Worm (Caenorhabditis elegans) whole organism, dauer: ENCODE data around the gene frpr-17.

Source experiments
- unc-62 ChIP-seq: sonication (generic microtip); optimal IDR thresholded peaks from 2 replicates; lab custom pipeline; 2017; ENCODE audit warnings: missing biosample characterization, missing genetic modification reagents, missing genetic modification characterization

Gene frpr-17

DNA sequence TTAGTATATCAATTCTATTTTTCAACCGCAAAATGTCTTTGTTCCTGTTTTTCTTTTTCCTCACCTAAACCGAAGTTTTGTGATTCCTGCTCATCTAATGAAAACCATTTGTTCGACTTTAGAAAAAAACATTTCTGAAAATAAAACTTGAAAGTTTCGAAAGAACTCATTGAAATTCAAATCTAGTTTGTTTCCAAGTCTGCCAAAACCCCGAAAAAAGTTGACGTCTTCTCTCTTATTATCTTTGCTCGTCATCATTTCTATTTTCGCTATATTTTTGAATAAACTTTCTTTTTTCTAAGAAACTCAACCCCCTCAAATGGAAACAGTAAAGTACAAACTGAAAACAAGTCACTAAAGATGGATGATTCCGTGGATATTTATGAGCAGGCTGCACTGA is at the start of gene frpr-17:
Gene frpr-17 (plus strand): TSS at position 301 of the 400 bp plus-strand sequence.
- TF ChIP-seq unc-62 (GFP tag; lab: Kevin White, UChicago), result no peak

DNA sequence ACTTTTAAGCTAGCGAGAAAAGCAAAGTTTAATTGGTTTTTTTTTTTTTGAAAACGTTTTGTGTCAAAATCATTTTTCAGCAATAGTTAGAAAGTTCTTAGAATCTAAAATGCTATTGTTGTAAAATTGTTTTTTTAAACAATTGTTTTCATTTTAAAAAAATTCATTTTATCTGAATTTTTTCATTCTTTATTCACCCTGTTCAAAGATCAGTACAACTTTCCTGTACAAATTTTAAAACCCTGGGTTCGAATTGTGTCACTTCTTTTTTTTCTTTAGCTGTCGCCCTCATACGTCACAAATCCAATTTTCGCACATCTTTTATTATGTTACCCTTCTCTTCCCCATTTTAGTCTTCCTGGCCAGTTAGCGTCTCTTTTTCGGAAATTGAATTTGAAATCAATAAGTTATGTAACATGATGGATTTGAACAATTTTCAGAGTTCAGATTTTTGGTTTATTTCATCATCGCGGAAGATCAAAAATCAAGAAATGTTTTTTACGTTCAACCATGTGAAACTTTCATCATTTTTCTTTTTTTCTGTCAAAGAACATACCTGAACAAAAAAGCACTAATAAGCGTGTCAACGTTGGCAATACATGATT is 49.1 kb upstream of the frpr-17 start:
- TF ChIP-seq unc-62 (GFP tag; lab: Kevin White, UChicago), result no peak

DNA sequence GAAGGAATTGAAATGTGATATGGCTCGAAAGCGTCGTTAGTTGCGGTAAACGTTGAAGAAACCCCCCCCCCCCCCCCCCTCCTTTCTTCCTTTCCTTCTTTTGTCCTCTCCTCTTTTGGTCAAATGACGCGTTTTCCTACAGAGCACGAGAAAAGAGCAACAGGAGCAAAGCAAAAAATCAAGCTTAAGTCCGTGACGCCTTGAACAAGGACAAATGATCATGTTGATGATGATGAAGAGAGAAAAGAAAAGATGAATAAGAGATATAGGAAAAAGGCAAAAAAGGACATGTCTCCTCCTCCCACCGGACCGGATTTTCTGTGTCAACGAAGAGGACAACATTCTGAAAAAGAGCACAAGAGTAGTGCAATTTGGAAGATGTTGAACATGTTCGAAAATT is 46.3 kb upstream of the frpr-17 start:
- TF ChIP-seq unc-62 (GFP tag; lab: Kevin White, UChicago), result no peak

DNA sequence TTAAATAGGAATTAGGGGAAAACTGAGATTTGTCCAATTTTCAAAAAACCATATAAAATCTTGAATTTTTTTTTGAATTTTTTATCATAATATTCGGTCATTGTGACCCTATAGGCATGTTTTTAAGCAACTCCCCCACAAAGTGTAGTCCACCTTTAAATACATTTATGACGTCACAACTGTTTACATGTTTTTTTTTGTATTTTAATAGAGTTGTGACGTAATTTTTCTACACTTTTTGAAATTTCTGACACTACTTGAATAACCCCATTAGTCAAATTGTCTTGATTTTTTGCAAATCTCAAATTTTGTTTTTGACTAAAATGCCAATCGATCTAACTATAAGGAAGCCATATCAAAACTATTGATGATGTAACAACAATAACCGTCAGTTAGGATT is 39.8 kb upstream of the frpr-17 start:
- no peak for TF ChIP-seq unc-62 (GFP tag; lab: Kevin White, UChicago)

DNA sequence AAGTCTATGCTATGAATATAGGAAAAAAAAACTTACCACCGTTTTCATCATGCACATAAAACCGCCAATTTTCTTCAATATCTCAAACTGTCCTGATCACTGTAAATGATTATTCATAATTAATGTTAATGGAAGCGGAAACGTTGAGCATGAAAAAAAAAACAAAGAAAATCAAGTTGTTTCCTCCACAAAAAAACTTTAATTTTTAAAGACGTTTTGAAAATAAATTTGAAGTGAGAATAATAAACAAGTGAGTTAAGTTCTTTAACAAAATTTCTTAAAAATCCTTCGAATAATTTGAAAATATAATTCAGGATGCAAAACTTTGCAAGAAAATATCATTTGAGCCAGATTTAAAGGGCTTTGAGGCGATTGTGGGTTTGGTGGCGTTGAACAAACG is 35.6 kb upstream of the frpr-17 start, which contains the start of gene irk-3:
Gene irk-3 (minus strand): TSS at position 101 of the 400 bp plus-strand sequence.
- no peak for TF ChIP-seq unc-62 (GFP tag; lab: Kevin White, UChicago)

DNA sequence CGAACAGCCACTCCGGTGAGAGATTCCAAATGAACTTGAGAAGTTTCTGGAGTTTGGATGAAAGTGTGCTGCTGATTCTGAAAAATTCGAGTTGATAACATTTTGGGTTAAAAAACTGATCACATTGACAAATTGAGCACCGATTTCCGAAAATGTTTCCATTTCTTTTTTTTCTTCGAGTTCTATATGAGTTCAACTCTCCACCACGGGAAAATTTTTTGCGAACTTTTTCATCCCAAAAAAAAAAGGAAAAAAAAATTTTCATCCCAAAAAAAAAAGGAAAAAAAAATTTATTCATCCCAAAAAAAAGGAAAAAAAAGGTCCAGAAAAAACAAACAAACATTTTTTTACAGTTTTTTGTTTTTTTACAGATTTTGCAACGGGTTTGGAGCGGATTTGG is 28.7 kb upstream of the frpr-17 start, which contains the start of gene Y60A9A.1:
Gene Y60A9A.1 (minus strand): TSS at position 101 of the 400 bp plus-strand sequence.
- no peak for TF ChIP-seq unc-62 (GFP tag; lab: Kevin White, UChicago)

- TF ChIP-seq unc-62 (GFP tag; lab: Kevin White, UChicago), result no peak
Measured at ce11 chrX:14382951-14383350, 23.0 kb upstream of the frpr-17 start, which contains the start of gene Y60A9.3. Gene Y60A9.3, plus strand, starts transcription at chrX:14383251.

DNA sequence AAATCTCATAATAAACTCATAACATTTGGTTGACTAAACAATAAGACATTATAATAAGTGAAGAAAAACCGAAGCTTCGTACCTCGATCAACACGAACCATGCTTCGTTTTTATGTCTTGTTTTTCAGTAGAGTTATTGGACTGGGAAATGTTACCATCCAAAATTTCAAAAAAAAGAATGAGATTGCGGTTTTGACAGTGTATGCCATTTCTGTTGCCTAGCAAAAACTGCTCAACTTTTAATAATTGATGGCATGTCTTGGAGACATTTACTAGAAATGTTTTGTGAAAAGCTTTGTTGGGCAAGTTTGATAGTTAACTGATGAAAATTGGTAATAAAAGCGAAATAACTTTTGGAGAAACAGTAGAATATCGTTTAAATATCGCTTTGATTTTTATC is 10.7 kb upstream of the frpr-17 start, which contains the start of gene Y60A9.1:
Gene Y60A9.1 (minus strand): TSS at position 101 of the 400 bp plus-strand sequence.
- no peak for TF ChIP-seq unc-62 (GFP tag; lab: Kevin White, UChicago)

- TF ChIP-seq unc-62 (GFP tag; lab: Kevin White, UChicago), result no peak
Measured at ce11 chrX:14399035-14399434, 6.9 kb upstream of the frpr-17 start.

DNA sequence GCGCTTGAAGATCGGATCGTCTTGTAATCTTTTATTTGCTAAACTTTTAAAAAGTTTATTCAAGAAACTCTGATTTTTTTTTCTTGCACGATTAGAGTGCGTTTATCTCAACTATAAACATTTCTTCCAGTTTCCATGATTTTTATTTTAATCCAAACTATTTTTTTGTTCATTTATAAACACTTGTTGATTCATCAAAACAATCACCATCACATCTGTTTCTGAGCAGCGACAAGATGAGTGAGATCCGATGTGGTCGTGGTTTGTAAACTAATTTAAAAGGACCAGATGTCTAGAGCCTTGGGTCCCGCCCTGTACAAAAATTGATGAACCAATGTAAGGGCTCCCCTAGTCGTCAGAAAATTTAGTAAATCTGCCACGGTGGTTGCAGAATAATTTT is 4.7 kb upstream of the frpr-17 start:
- no peak for TF ChIP-seq unc-62 (GFP tag; lab: Kevin White, UChicago)

ce11 chrX:14412774-14413173 is 6.9 kb downstream of the frpr-17 start, which contains the start of gene fbxa-179:
Gene fbxa-179, minus strand, starts transcription at chrX:14412874.
- TF ChIP-seq unc-62 (GFP tag; lab: Kevin White, UChicago), result no peak

DNA sequence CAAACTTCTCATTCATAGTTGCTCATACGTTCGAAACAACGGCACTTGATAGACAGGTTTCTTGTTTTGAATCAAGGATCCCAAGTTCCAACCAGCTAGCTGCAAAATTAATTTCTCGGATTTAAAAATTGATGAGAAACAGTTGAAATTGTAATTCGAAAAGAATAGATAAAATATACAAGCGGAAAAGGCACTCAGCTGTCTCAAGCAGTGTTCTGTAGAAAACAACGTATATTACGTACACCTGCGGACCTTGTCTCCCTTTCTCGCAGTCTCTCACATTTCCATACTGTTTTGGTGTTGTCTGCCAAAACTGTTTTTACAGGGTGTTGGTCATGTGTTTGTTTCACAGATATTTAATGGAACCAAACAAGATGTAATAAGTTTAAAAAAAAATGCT is 9.7 kb downstream of the frpr-17 start, which contains the start of gene F23D12.10:
Gene F23D12.10 (minus strand): TSS at position 101 of the 400 bp plus-strand sequence.
- TF ChIP-seq unc-62 (GFP tag; lab: Kevin White, UChicago), result no peak

DNA sequence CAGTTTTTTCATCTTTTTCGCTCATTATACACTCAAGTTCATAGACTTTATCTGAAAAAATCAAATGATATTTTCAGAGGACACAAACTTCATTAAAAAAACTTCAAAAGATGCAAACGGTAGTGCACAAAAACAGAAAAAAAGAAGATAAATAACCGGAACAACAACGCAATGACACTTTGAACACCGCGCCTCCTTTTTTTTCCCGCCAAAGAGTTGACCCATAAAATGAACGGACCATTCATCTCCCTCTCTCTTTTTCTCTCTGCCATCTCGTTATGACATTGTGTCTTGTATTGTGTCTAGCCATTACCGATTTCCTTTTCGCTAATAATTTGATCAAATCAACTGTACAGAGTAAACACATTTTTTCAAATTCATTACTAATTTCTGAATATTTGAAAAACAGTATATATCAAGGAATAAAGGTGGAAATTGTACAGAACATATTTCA is 15.6 kb downstream of the frpr-17 start, which contains the start of gene F23D12.2:
Gene F23D12.2 (minus strand): TSS at position 51 of the 454 bp plus-strand sequence.
- TF ChIP-seq unc-62 (GFP tag; lab: Kevin White, UChicago), result no peak

DNA sequence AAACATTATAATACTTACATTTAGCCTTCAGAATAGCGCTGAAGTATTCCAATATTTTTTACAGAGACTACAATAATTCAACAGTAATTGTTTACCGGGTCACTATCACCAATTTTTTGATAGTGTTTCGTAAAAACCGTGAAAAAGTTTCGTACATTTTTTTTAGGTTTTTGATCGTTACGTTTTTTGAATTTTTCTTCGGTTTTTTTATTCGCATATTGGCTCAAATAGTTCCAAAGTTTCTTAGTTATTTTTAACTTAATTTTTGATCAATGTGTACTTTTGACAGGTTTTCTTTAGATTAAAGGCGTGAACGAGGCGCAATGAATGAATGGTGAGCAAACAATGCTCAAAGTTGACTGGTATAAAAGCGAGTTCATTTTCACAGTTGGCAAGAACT is 17.2 kb downstream of the frpr-17 start, which contains the start of gene fipr-3:
Gene fipr-3 (plus strand): TSS at position 301 of the 400 bp plus-strand sequence.
- no peak for TF ChIP-seq unc-62 (GFP tag; lab: Kevin White, UChicago)

DNA sequence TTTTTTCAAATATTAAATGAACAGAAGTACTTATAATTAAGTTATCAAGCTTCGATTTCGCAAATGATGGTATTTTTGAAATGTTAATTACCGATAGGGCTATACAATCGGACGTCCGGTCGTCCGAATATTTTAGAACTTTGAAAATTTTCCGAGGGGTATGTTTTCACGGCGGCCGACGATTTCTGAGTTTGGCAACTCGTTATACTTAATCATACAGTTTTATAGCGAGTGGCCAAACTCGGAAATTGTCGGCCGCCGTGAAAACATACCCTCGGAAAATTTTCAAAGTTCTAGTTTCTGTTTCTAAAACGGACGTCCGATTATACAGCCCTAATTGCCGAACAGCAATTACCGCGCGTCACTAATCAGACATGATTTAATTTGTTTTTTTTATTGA is 18.3 kb downstream of the frpr-17 start:
- TF ChIP-seq unc-62 (GFP tag; lab: Kevin White, UChicago), result no peak

ce11 chrX:14424673-14425072 is 18.8 kb downstream of the frpr-17 start, which contains the start of gene F23D12.11:
Gene F23D12.11, minus strand, starts transcription at chrX:14424751.
- TF ChIP-seq unc-62 (GFP tag; lab: Kevin White, UChicago), result no peak

DNA sequence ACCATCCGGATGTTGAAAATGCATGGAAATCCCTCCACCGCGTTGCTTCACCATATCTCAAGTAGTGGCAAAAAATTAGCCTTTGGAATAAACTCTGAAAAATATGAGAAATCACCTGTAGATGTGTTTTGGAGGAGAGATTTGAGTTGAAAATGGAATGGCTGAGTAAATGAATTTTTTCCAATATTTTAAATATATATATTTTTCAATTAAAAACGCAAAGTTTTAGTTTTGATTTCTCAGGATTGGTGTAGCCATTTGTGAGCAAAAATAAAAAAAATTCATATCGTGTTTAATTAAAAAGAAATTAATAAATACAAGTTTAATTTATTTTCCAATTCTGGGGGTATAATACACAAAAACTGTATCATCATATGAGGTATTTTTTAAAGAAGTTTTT is 22.1 kb downstream of the frpr-17 start, which contains the start of gene F23D12.1:
Gene F23D12.1 (minus strand): TSS at position 101 of the 400 bp plus-strand sequence.
- no peak for TF ChIP-seq unc-62 (GFP tag; lab: Kevin White, UChicago)
